Worm (Caenorhabditis elegans): ENCODE results near the gene trpl-5.
A peak's percentile ranks its signal among the peaks of the same experiment; 100 is the strongest.

The trpl-5 gene

DNA sequence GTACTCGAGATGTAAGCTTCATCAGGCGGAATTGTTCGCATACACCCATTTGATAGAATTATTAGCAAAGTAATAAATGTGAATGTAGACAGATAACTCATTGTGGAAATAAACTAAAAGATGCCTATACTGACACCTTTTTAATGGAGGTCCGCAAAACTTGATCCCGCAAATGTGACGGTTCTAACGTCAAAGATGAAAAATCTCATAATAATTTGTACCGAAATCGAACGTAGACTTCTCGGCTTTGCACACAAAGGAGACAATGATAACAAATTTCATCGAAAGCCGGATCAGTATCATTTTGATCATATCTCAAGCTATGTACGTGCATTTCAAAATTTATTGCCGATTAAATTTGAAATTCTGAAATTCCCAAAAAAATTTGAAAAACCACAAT lies 17.9 kb upstream of the trpl-5 start, which contains the start of gene R52.4:
R52.4 (minus strand) TSS at position 101 of the 400 bp plus-strand sequence.
- TF ChIP-seq lin-11 (tag; optimal IDR thresholded peaks at IDR 0.05) = no peak
- no peak for TF ChIP-seq elt-1 (tag; optimal IDR thresholded peaks at IDR 0.05)
- TF ChIP-seq nhr-237 (tag; optimal IDR thresholded peaks at IDR 0.05) = no peak
- no peak for TF ChIP-seq crh-2 (tag; optimal IDR thresholded peaks at IDR 0.05)
- no peak for TF ChIP-seq egl-27 (tag; optimal IDR thresholded peaks at IDR 0.05)
- no peak for TF ChIP-seq sma-3 (GFP tag; optimal IDR thresholded peaks at IDR 0.05)
- no peak for TF ChIP-seq nhr-11 (tag; optimal IDR thresholded peaks at IDR 0.05)

DNA sequence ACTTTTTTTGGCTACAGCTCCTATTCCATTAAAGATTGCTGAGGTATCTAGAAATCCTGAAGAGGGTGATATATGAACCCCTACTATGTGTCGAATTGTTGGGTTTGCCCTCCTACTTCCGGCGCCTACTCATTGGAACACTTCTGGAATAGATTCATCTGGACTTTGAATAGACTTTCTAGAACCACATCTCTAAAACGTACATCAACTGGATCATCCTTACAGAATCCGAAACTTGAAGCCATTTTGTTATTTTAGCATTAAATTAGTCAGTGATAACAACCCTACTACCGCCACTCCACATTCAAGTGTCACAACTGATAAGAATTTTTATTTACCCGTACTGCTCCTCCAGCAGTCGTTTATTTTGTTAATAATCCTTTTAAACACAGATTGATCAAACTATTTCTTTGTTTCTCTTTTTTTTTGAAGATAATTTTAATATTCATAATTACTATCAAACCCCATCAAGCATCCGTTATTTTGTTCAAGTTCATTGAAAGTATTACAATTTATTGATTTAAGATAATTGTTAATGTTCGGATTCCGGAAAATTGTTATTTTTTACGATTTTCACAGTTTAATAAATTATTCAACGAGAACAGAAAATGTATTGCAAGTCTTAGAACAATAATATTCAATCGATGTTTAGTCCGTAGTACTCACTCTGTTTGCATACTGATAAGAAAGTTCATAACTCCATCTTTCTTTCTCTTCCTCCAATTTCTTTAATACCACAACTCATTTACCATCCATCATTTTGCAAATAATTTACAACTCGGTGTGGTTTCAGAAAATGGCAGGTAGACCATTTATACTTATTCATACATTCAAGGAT lies 8.9 kb upstream of the trpl-5 start, which contains the start of gene math-42:
math-42 (plus strand) TSS at position 788 of the 838 bp plus-strand sequence.
- TF ChIP-seq fos-1 (tag; optimal IDR thresholded peaks at IDR 0.05) (peak; percentile 76), mbf-1 (tag; optimal IDR thresholded peaks at IDR 0.05) (no peak), unc-55 (GFP tag; optimal IDR thresholded peaks at IDR 0.05) (no peak), lin-11 (tag; optimal IDR thresholded peaks at IDR 0.05) (no peak)

DNA sequence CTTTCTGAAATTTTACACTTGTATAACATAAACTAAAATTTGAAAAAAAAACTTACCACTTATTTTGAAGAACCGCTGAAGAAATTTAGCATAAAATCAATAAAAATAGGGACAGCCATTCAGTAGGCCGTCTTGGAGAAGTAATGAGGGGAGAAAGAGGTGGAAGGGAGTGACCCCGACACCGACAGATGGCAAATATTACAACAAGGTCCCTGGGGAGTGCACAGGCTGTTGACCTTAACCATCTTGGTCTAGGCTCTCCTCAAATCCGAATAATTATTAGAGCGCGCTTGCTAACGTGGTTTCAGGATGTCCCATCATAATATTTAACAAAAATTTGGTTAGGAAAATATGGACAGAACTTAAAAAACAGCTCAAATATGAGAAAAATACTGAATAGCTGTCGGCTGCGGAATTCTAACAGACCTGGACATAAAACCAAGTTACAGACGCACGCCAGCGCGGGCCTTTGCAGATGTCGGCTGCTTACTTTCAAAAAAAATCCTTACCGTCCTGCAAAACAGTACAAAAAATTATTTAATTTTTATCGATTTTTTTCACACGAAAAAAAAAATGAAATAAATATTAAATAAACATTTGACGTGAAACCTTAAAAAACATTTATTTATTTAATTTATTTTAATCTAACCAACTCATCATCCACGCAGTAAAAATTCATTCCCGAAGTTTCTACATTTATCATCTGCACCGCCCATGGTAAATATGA lies 4.7 kb upstream of the trpl-5 start, which contains the start of gene T16A1.2:
T16A1.2 (plus strand) TSS at position 677 of the 727 bp plus-strand sequence.
- TF ChIP-seq nhr-25 (tag; optimal IDR thresholded peaks at IDR 0.05) (no peak), dmd-4 (tag; optimal IDR thresholded peaks at IDR 0.05) (no peak), ceh-82 (tag; optimal IDR thresholded peaks at IDR 0.05) (no peak), aly-2 (tag; optimal IDR thresholded peaks at IDR 0.05) (no peak), elt-3 (tag; optimal IDR thresholded peaks at IDR 0.05) (no peak), mdl-1 (tag; optimal IDR thresholded peaks at IDR 0.05) (no peak), sem-4 (tag; optimal IDR thresholded peaks at IDR 0.05) (no peak), sma-3 (GFP tag; optimal IDR thresholded peaks at IDR 0.05) (no peak), mab-5 (tag; optimal IDR thresholded peaks at IDR 0.05) (no peak), lsy-2 (tag; optimal IDR thresholded peaks at IDR 0.05) (no peak), snpc-4 (tag; optimal IDR thresholded peaks at IDR 0.05) (no peak), nhr-23 (tag; optimal IDR thresholded peaks at IDR 0.05) (no peak), egl-27 (tag; optimal IDR thresholded peaks at IDR 0.05) (no peak), unc-62 (GFP tag; optimal IDR thresholded peaks at IDR 0.05) (no peak), ztf-11 (tag; optimal IDR thresholded peaks at IDR 0.05) (no peak), nhr-129 (tag; optimal IDR thresholded peaks at IDR 0.05) (no peak), lin-11 (tag; optimal IDR thresholded peaks at IDR 0.05) (no peak), nhr-10 (tag; optimal IDR thresholded peaks at IDR 0.05) (no peak)

DNA sequence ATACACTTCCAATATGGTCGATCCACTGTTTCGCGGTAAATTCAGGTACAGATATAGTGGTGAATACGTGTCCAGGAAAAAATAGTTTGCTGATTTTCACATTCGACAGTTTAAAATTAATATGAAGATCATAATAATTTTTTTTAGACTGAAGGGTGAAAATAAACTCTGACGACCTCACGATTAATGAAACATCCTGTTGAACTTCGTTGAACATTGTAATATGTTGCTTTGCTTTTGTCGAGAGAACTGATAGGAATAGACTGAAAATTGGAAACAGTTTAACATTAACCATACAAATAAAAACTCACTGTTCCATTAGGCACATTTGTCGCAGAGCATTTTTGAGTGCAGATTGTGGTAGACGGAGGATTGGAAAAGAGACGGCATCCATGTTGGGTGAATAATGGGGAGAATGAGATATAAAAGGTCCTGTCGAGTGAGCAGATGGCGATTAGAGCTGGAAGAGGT lies 3.1 kb upstream of the trpl-5 start, which contains the start of gene fbxb-37:
fbxb-37 (minus strand) TSS at position 421 of the 471 bp plus-strand sequence.
- TF ChIP-seq fos-1 (tag; optimal IDR thresholded peaks at IDR 0.05) (no peak), mab-5 (tag; optimal IDR thresholded peaks at IDR 0.05) (no peak), aly-2 (tag; optimal IDR thresholded peaks at IDR 0.05) (no peak), egl-27 (tag; optimal IDR thresholded peaks at IDR 0.05) (no peak), unc-62 (GFP tag; optimal IDR thresholded peaks at IDR 0.05) (no peak), blmp-1 (tag; optimal IDR thresholded peaks at IDR 0.05; ENCODE audit: insufficient read depth) (no peak), nhr-21 (tag; optimal IDR thresholded peaks at IDR 0.05) (no peak), ZK546.5 (tag; optimal IDR thresholded peaks at IDR 0.05) (no peak), snpc-4 (tag; optimal IDR thresholded peaks at IDR 0.05) (no peak), ama-1 (optimal IDR thresholded peaks at IDR 0.05) (no peak), R02D3.7 (tag; optimal IDR thresholded peaks at IDR 0.05) (no peak), C34F6.9 (tag; optimal IDR thresholded peaks at IDR 0.05) (no peak), unc-39 (tag; optimal IDR thresholded peaks at IDR 0.05) (no peak)

DNA sequence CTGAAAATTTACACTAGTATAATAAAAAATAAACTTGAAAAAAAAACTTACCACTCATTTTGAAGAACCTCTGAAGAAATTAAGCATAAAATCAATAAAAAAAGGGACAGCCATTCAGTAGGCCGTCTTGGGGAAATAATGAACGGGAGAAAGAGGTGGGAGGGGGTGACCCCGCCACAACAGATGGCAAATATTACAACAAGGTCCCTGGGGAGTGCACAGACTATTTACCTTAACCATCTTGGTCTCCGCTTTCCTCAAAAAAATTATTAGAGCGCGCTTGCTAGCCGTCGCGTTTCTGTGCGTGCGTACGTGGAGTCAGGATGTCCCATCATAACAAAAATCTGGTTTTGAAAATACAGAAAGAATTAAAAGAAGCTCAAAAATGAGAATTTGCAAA lies 1.5 kb upstream of the trpl-5 start, which contains the start of gene T16A1.10:
T16A1.10 (minus strand) TSS at position 123 of the 400 bp plus-strand sequence.
- no peak for TF ChIP-seq unc-55 (GFP tag; optimal IDR thresholded peaks at IDR 0.05)
- TF ChIP-seq ztf-1 (GFP tag; conservative IDR thresholded peaks at IDR 0.05) = no peak
- no peak for TF ChIP-seq nhr-10 (tag; optimal IDR thresholded peaks at IDR 0.05)
- no peak for TF ChIP-seq ama-1 (optimal IDR thresholded peaks at IDR 0.05)
- no peak for TF ChIP-seq zag-1 (tag; optimal IDR thresholded peaks at IDR 0.05)
- TF ChIP-seq lin-13 (GFP tag; optimal IDR thresholded peaks at IDR 0.05) = no peak
- TF ChIP-seq nhr-25 (tag; optimal IDR thresholded peaks at IDR 0.05) = no peak
- no peak for TF ChIP-seq Y55F3AM.14 (GFP tag; optimal IDR thresholded peaks at IDR 0.05)
- TF ChIP-seq mab-5 (tag; optimal IDR thresholded peaks at IDR 0.05) = no peak
- no peak for TF ChIP-seq nhr-12 (tag; optimal IDR thresholded peaks at IDR 0.05)
- TF ChIP-seq ceh-16 (tag; optimal IDR thresholded peaks at IDR 0.05) = no peak
- TF ChIP-seq blmp-1 (tag; optimal IDR thresholded peaks at IDR 0.05; ENCODE audit: insufficient read depth) = no peak
- no peak for TF ChIP-seq F13H6.1 (tag; optimal IDR thresholded peaks at IDR 0.05)
- no peak for TF ChIP-seq nhr-21 (tag; optimal IDR thresholded peaks at IDR 0.05)
- TF ChIP-seq aly-2 (tag; optimal IDR thresholded peaks at IDR 0.05) = no peak
